Fruit fly (Drosophila melanogaster) whole organism, wandering third instar larva: ENCODE data around the gene Eig71Ee.

Source experiments
- Abd-B ChIP-seq: fragments of >200 bp; optimal IDR thresholded peaks from 2 replicates; lab custom pipeline; 2017; ENCODE audit warnings: missing biosample characterization, missing genetic modification characterization
- CG32264 ChIP-seq: fragments of 200-800 bp; sonication (Bioruptor generic); optimal IDR thresholded peaks from 2 replicates; lab custom pipeline; 2016; ENCODE audit warnings: missing biosample characterization, missing genetic modification characterization
- CG9705 ChIP-seq: fragments of 200-800 bp; sonication (Bioruptor generic); optimal IDR thresholded peaks from 2 replicates; lab custom pipeline; 2018; ENCODE audit warnings: missing biosample characterization, mild to moderate bottlenecking, missing genetic modification characterization
- CrebA ChIP-seq: fragments of 200-800 bp; sonication (Bioruptor generic); optimal IDR thresholded peaks from 2 replicates; lab custom pipeline; 2016; ENCODE audit warnings: missing biosample characterization, mild to moderate bottlenecking, missing genetic modification characterization, borderline replicate concordance
- Dfd ChIP-seq: fragments of >200 bp; optimal IDR thresholded peaks from 2 replicates; lab custom pipeline; 2017; ENCODE audit warnings: missing biosample characterization, missing genetic modification characterization
- Dif ChIP-seq: fragments of 200-275, 200-300 bp; sonication (Bioruptor generic); optimal IDR thresholded peaks from 2 replicates; lab custom pipeline; 2018; ENCODE audit warnings: missing biosample characterization, missing genetic modification characterization; ENCODE audit not compliant: partially characterized antibody
- GATAd ChIP-seq: sonication (Bioruptor generic); optimal IDR thresholded peaks from 2 replicates; lab custom pipeline; 2016; ENCODE audit warnings: missing biosample characterization, missing genetic modification characterization
- HLH106 ChIP-seq: fragments of 200-800 bp; optimal IDR thresholded peaks from 3 replicates; lab custom pipeline; 2019; ENCODE audit warnings: missing biosample characterization, mild to moderate bottlenecking, missing genetic modification characterization, moderate library complexity
- Hr78 ChIP-seq: fragments of >200 bp; optimal IDR thresholded peaks from 2 replicates; lab custom pipeline; 2017; ENCODE audit warnings: missing biosample characterization, missing genetic modification characterization
- Hr83 ChIP-seq: fragments of 200-300 bp; sonication (Bioruptor generic); optimal IDR thresholded peaks from 2 replicates; lab custom pipeline; 2016; ENCODE audit warnings: missing biosample characterization, mild to moderate bottlenecking, missing genetic modification characterization, moderate library complexity; ENCODE audit not compliant: poor library complexity, severe bottlenecking
- Jra ChIP-seq: sonication (Bioruptor generic); optimal IDR thresholded peaks from 2 replicates; lab custom pipeline; 2016; ENCODE audit warnings: missing biosample characterization, missing genetic modification characterization
- Mio ChIP-seq: sonication (Bioruptor generic); optimal IDR thresholded peaks from 2 replicates; lab custom pipeline; 2016; ENCODE audit warnings: missing biosample characterization, missing genetic modification characterization
- Myc ChIP-seq: fragments of >200 bp; optimal IDR thresholded peaks from 2 replicates; lab custom pipeline; 2017
- N ChIP-seq: fragments of >200 bp; optimal IDR thresholded peaks from 2 replicates; lab custom pipeline; 2018; ENCODE audit warnings: missing biosample characterization, missing external identifiers, missing genetic modification characterization
- OdsH ChIP-seq: fragments of 200-800 bp; sonication (Bioruptor generic); optimal IDR thresholded peaks from 2 replicates; lab custom pipeline; 2016; ENCODE audit warnings: missing biosample characterization, mild to moderate bottlenecking, missing genetic modification characterization
- Rel ChIP-seq, 2 experiments: fragments of 200-800 bp; sonication (Bioruptor generic) in 1 of 2; optimal IDR thresholded peaks; 2 replicates in 1 of 2; 3 replicates in 1 of 2; lab custom pipeline; 2016 to 2019; ENCODE audit warnings: mild to moderate bottlenecking in 2 of 2, missing biosample characterization in 2 of 2, missing genetic modification characterization in 2 of 2, moderate library complexity in 1 of 2
- Sp1 ChIP-seq: fragments of 200-800 bp; sonication (Bioruptor generic); optimal IDR thresholded peaks from 3 replicates; lab custom pipeline; 2019; ENCODE audit warnings: missing biosample characterization, mild to moderate bottlenecking, missing genetic modification characterization, moderate library complexity
- Vsx2 ChIP-seq: fragments of 200-300, 225-300 bp; sonication (Bioruptor generic); optimal IDR thresholded peaks from 2 replicates; lab custom pipeline; 2018; ENCODE audit warnings: missing biosample characterization, missing genetic modification characterization; ENCODE audit not compliant: partially characterized antibody
- br ChIP-seq: fragments of 200-800 bp; sonication (Bioruptor generic); optimal IDR thresholded peaks from 2 replicates; lab custom pipeline; 2016; ENCODE audit warnings: missing biosample characterization, missing genetic modification characterization
- brk ChIP-seq: fragments of 200-800 bp; sonication (Bioruptor generic); optimal IDR thresholded peaks from 2 replicates; lab custom pipeline; 2016; ENCODE audit warnings: missing biosample characterization, mild to moderate bottlenecking, missing genetic modification characterization
- dl ChIP-seq, 2 experiments: fragments of 175-275, 200-275 bp in 1 of 2; fragments of 200-275 bp in 1 of 2; sonication (Bioruptor generic); optimal IDR thresholded peaks; lab custom pipeline; 2018; ENCODE audit warnings: mild to moderate bottlenecking in 2 of 2, missing biosample characterization in 2 of 2, missing genetic modification characterization in 2 of 2, moderate library complexity in 2 of 2; ENCODE audit not compliant: partially characterized antibody in 2 of 2, insufficient read depth in 1 of 2
- dmrt93B ChIP-seq: fragments of 200-800 bp; sonication (Bioruptor generic); optimal IDR thresholded peaks from 2 replicates; lab custom pipeline; 2018; ENCODE audit warnings: missing biosample characterization, mild to moderate bottlenecking, missing genetic modification characterization
- dsf ChIP-seq: sonication (Bioruptor generic); optimal IDR thresholded peaks from 2 replicates; lab custom pipeline; 2016; ENCODE audit warnings: missing biosample characterization, missing genetic modification characterization, borderline replicate concordance
- ey ChIP-seq: fragments of 200-800 bp; sonication (Bioruptor generic); optimal IDR thresholded peaks from 2 replicates; lab custom pipeline; 2016; ENCODE audit warnings: missing biosample characterization, missing genetic modification characterization
- foxo ChIP-seq, 2 experiments: fragments of 200-800 bp; sonication (Bioruptor generic); optimal IDR thresholded peaks; 2 replicates in 1 of 2; 3 replicates in 1 of 2; lab custom pipeline; 2016 to 2017; ENCODE audit warnings: missing biosample characterization in 2 of 2, missing genetic modification characterization in 2 of 2
- fru ChIP-seq: fragments of 200-800 bp; sonication (Bioruptor generic); optimal IDR thresholded peaks from 3 replicates; lab custom pipeline; 2016; ENCODE audit warnings: missing biosample characterization, mild to moderate bottlenecking, missing genetic modification characterization
- h ChIP-seq: fragments of 200-800 bp; sonication (Bioruptor generic); optimal IDR thresholded peaks from 3 replicates; lab custom pipeline; 2016; ENCODE audit warnings: missing biosample characterization, mild to moderate bottlenecking, missing genetic modification characterization
- jim ChIP-seq: fragments of 175-275, 200-325 bp; sonication (Bioruptor generic); optimal IDR thresholded peaks from 2 replicates; lab custom pipeline; 2016; ENCODE audit warnings: missing biosample characterization, mild to moderate bottlenecking, missing genetic modification characterization
- lola ChIP-seq: fragments of >200 bp; optimal IDR thresholded peaks from 2 replicates; lab custom pipeline; 2017; ENCODE audit warnings: missing biosample characterization, missing genetic modification characterization
- pan ChIP-seq: fragments of >200 bp; optimal IDR thresholded peaks from 2 replicates; lab custom pipeline; 2017
- psq ChIP-seq: fragments of 200-800 bp; sonication (Bioruptor generic); optimal IDR thresholded peaks from 3 replicates; lab custom pipeline; 2017; ENCODE audit warnings: missing biosample characterization, mild to moderate bottlenecking, missing genetic modification characterization, moderate library complexity
- rgr ChIP-seq: fragments of 200-800 bp; sonication (Bioruptor generic); optimal IDR thresholded peaks from 3 replicates; lab custom pipeline; 2016; ENCODE audit warnings: missing biosample characterization, mild to moderate bottlenecking, missing genetic modification characterization
- sage ChIP-seq: fragments of 200-800 bp; sonication (Bioruptor generic); optimal IDR thresholded peaks from 2 replicates; lab custom pipeline; 2016; ENCODE audit warnings: missing biosample characterization, mild to moderate bottlenecking, missing genetic modification characterization
- sv ChIP-seq: fragments of 200-800 bp; sonication (Bioruptor generic); optimal IDR thresholded peaks from 3 replicates; lab custom pipeline; 2016; ENCODE audit warnings: missing biosample characterization, missing genetic modification characterization
- tai ChIP-seq: sonication (Bioruptor generic); optimal IDR thresholded peaks from 2 replicates; lab custom pipeline; 2016; ENCODE audit warnings: missing biosample characterization, missing genetic modification characterization
- usp ChIP-seq: fragments of >200 bp; optimal IDR thresholded peaks from 2 replicates; lab custom pipeline; 2017; ENCODE audit warnings: missing biosample characterization, missing genetic modification characterization
- woc ChIP-seq: sonication (Bioruptor generic); optimal IDR thresholded peaks from 2 replicates; lab custom pipeline; 2016; ENCODE audit warnings: missing biosample characterization, mild to moderate bottlenecking, missing genetic modification characterization

The Eig71Ee gene

DNA sequence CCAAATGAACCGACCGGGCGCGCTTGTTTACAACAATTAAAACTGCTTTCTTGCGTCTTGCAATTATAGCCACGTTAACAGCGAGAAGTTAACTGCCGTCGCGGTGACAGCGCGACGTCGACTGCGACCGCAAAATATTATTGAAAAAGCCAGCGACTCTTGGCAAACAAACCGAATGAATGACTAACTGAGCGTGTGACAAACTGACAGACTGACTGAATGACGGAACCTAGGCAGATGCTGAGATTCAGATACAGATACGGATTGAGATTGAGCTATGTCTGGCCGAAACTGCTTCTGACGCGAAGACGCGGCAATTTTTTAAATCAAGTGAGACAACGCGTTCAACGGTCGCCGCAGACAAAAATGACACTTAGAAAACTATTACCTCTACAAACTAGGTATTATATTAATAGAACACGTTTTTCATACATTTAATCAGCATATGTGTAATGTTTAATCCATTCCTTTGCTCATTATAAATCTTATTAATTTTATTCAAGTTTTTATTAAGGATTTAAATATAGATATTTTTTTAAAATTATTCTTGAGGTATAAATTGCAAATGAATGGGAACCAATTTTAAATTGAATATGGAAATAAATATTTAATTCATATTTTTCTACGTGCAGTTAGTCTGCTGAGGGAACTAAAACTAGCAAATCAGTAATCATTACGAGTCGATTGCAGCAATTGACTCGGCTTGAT, 21.3 kb downstream of the Eig71Ee start:
- no peak for TF ChIP-seq jim (GFP tag; lab: Kevin White, UChicago)
- no peak for TF ChIP-seq OdsH (GFP tag; lab: Kevin White, UChicago)
- no peak for TF ChIP-seq dsf
- no peak for TF ChIP-seq HLH106 (tag; lab: Kevin White, UChicago)
- TF ChIP-seq CG32264 (GFP tag; lab: Kevin White, UChicago), result no peak
- no peak for TF ChIP-seq h (GFP tag; lab: Kevin White, UChicago)
- no peak for TF ChIP-seq usp (GFP tag; lab: Kevin White, UChicago)
- TF ChIP-seq dl (GFP tag; optimal IDR thresholded peaks at IDR 0.05; lab: Kevin White, UChicago; ENCODE audit: insufficient read depth in 1 of 2, partially characterized antibody in 2 of 2), result no peak

DNA sequence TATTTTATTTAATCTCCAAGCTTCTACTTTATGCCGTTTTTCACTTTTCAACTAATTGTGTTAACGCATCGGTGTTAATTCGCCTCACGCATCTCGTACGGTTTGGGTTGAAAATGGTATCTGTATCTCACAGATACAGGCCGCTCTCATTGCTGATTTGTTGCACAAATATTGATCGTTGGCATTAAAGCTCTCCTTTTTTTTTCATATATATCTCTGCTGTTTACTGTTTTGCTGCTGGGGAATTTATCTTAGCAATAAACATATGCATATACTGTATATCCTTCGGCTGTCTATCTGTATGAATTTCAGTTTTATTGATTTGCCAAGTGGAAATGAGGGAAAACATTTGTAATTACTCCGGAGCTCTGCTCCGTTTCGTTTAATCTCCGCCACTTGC, 23.2 kb downstream of the Eig71Ee start:
- TF ChIP-seq Dif, result no peak
- TF ChIP-seq fru, result no peak
- TF ChIP-seq sage (GFP tag; lab: Kevin White, UChicago), result no peak
- TF ChIP-seq br, result peak; percentile 32
- no peak for TF ChIP-seq sv (GFP tag; lab: Kevin White, UChicago)
- TF ChIP-seq CG32264 (GFP tag; lab: Kevin White, UChicago), result no peak
- TF ChIP-seq Abd-B, result no peak
- peak; percentile 14 for TF ChIP-seq rgr (GFP tag; lab: Kevin White, UChicago)
- peak; percentile 13 for TF ChIP-seq Sp1
- TF ChIP-seq dsf, result no peak
- TF ChIP-seq Hr78 (GFP tag; lab: Kevin White, UChicago), result no peak

DNA sequence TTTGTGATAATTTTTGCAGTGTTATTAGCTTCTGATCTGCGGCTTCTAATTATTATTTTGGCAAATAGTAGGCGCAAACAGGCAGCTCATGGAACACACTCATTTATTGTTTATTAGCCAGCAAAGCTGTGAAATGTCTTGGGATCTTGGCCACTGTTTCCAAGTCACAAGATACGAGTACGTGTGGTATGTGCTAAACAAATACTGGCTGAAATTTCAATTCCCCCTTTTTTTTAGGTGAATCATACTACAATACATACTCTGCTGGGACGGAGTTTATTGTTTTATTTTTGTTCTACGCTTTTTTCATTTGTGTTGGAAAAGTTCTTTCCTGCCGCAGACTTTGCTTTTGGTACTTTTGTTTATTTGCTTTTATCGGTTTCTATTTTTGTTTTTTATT, 24.7 kb downstream of the Eig71Ee start:
- TF ChIP-seq Rel (GFP tag; optimal IDR thresholded peaks at IDR 0.05; lab: Kevin White, UChicago), result no peak
- peak; percentile 33 for TF ChIP-seq Rel (tag; optimal IDR thresholded peaks at IDR 0.05; lab: Kevin White, UChicago)
- no peak for TF ChIP-seq woc (GFP tag; lab: Kevin White, UChicago)
- no peak for TF ChIP-seq lola (GFP tag; lab: Kevin White, UChicago)
- no peak for TF ChIP-seq psq (GFP tag; lab: Kevin White, UChicago)

DNA sequence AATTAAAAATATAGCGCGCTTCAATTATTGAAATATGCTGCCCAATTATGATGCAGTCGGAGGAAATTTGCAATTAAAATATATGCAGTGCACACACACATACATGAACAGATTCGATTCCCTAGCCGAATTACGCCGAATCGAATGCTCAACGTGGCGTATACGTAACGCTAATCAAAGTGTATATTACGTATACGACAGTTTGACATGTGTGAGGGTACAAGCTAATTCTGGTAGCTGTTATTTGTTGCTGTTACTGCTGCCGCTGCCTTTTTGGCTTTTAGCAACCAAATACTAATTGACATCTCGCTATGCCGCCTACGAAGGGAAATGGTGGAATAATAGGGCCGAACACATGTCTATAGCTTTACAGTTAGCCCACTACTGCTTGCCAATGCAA, 28.5 kb downstream of the Eig71Ee start:
- TF ChIP-seq brk (no peak), sage (GFP tag; lab: Kevin White, UChicago) (no peak), Abd-B (no peak), Myc (lab: Kevin White, UChicago) (no peak), br (no peak), Jra (GFP tag; lab: Kevin White, UChicago) (no peak), fru (no peak)
- TF ChIP-seq, all 38 proteins: peak for 0

DNA sequence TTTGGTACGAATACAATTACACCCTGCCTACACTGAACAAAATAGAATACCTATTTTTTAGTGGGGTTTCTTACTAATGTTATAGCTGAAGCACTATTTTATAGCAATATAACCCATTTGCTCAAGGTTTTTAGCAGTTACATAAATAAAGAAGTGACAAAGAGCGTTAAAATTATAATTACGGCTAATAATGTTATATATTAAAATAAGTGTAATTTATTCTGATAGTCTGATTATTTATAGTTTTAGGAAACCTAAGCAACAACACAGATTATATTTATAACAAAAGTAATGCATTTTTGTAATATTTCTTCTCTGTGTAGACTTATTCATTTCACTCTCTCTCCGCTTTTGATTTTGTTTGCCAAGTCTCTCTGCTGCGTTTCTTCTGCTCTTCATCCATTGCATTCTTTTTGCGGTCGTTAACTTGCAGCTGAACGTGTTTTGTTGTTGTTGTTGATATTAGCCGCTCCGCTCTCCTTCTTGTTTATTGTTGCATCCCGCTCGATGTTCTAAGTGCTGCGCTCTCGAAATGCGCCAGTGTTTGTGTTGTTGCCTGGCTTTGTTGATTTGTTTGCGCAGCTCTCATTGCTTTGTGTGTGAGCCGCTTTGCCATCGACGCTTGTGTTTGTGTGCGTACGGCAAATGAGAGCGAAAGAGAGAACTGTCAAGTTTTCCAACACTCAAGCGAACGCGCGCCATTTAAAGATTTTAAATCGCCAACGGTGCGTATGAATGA, 30.0 kb downstream of the Eig71Ee start:
- TF ChIP-seq Vsx2, result peak; percentile 42
- TF ChIP-seq brk, result peak; percentile 77
- TF ChIP-seq Rel (GFP tag; optimal IDR thresholded peaks at IDR 0.05; lab: Kevin White, UChicago), result no peak
- peak; percentile 51 for TF ChIP-seq Rel (tag; optimal IDR thresholded peaks at IDR 0.05; lab: Kevin White, UChicago)
- TF ChIP-seq dl (GFP tag; optimal IDR thresholded peaks at IDR 0.05; lab: Kevin White, UChicago; ENCODE audit: insufficient read depth in 1 of 2, partially characterized antibody in 2 of 2), result peak; percentile 8 to 42
- no peak for TF ChIP-seq Mio (GFP tag; lab: Kevin White, UChicago)
- peak; percentile 97 for TF ChIP-seq psq (GFP tag; lab: Kevin White, UChicago)
- peak; percentile 94 for TF ChIP-seq rgr (GFP tag; lab: Kevin White, UChicago)
- no peak for TF ChIP-seq Hr78 (GFP tag; lab: Kevin White, UChicago)
- peak; percentile 97 for TF ChIP-seq Sp1
- TF ChIP-seq br, result peak; percentile 61
- TF ChIP-seq OdsH (GFP tag; lab: Kevin White, UChicago), result peak; percentile 96
- peak; percentile 22 for TF ChIP-seq CrebA
- peak; percentile 79 for TF ChIP-seq sage (GFP tag; lab: Kevin White, UChicago)
- TF ChIP-seq Jra (GFP tag; lab: Kevin White, UChicago), result peak; percentile 58
- TF ChIP-seq GATAd (GFP tag; lab: Kevin White, UChicago), result no peak
- TF ChIP-seq jim (GFP tag; lab: Kevin White, UChicago), result no peak
- peak; percentile 85 for TF ChIP-seq CG9705 (GFP tag; lab: Kevin White, UChicago)
- TF ChIP-seq Hr83, result peak; percentile 86
- peak; percentile 35 for TF ChIP-seq dsf
- peak; percentile 84 for TF ChIP-seq ey (GFP tag; lab: Kevin White, UChicago)
- TF ChIP-seq tai, result peak; percentile 43
- no peak for TF ChIP-seq N (GFP tag; lab: Kevin White, UChicago)
- TF ChIP-seq Abd-B, result no peak
- peak; percentile 95 for TF ChIP-seq dmrt93B (GFP tag; lab: Kevin White, UChicago)
- TF ChIP-seq lola (GFP tag; lab: Kevin White, UChicago), result no peak
- TF ChIP-seq pan (lab: Kevin White, UChicago), result no peak
- TF ChIP-seq foxo (GFP tag; optimal IDR thresholded peaks at IDR 0.05; lab: Kevin White, UChicago), result peak; percentile 29 to 98
- peak; percentile 51 for TF ChIP-seq Dfd (GFP tag; lab: Kevin White, UChicago)
- peak; percentile 78 for TF ChIP-seq woc (GFP tag; lab: Kevin White, UChicago)
